Worm (Caenorhabditis elegans): ENCODE data around the gene srx-50.

The srx-50 gene

ce11 chrIV:7098509-7099065 is 40.8 kb downstream of the srx-50 start, which contains the start of gene ZC477.4 (continued):
- TF ChIP-seq tlp-1 (tag; optimal IDR thresholded peaks at IDR 0.05) = no peak
- no peak for TF ChIP-seq hlh-17 (GFP tag; optimal IDR thresholded peaks at IDR 0.05; ENCODE audit: borderline replicate concordance)
- TF ChIP-seq snu-23 (GFP tag; optimal IDR thresholded peaks at IDR 0.05) = peak; percentile 37
- no peak for TF ChIP-seq aha-1 (tag; optimal IDR thresholded peaks at IDR 0.05)
- TF ChIP-seq sptf-1 (tag; optimal IDR thresholded peaks at IDR 0.05) = no peak
- peak; percentile 32 for TF ChIP-seq nhr-20 (tag; optimal IDR thresholded peaks at IDR 0.05)
- TF ChIP-seq unc-30 (tag; optimal IDR thresholded peaks at IDR 0.05) = no peak
- no peak for TF ChIP-seq C34B4.2 (tag; optimal IDR thresholded peaks at IDR 0.05)
- TF ChIP-seq nhr-237 (tag; optimal IDR thresholded peaks at IDR 0.05) = no peak
- TF ChIP-seq ztf-4 (tag; optimal IDR thresholded peaks at IDR 0.05) = no peak
- no peak for TF ChIP-seq fos-1 (tag; optimal IDR thresholded peaks at IDR 0.05)
- no peak for TF ChIP-seq egl-13 (tag; optimal IDR thresholded peaks at IDR 0.05)
- TF ChIP-seq ceh-63 (GFP tag; optimal IDR thresholded peaks at IDR 0.05) = no peak
- TF ChIP-seq swsn-7 (tag; optimal IDR thresholded peaks at IDR 0.05) = no peak
- TF ChIP-seq egl-27 (tag; optimal IDR thresholded peaks at IDR 0.05) = no peak
- no peak for TF ChIP-seq pax-3 (tag; optimal IDR thresholded peaks at IDR 0.05)
- no peak for TF ChIP-seq nhr-76 (tag; optimal IDR thresholded peaks at IDR 0.05)
- TF ChIP-seq ceh-88 (GFP tag; IDR thresholded peaks at IDR 0.05) = no peak
- no peak for TF ChIP-seq C04F5.9 (tag; optimal IDR thresholded peaks at IDR 0.05)

- peak in 1 of 2 experiments; percentile 22 for TF ChIP-seq lsy-2 (tag; optimal IDR thresholded peaks at IDR 0.05)
- TF ChIP-seq snpc-4 (tag; optimal IDR thresholded peaks at IDR 0.05) = no peak
- peak; percentile 13 for TF ChIP-seq blmp-1 (tag; optimal IDR thresholded peaks at IDR 0.05)
- TF ChIP-seq ces-1 (GFP tag; optimal IDR thresholded peaks at IDR 0.05) = no peak
- TF ChIP-seq F16B12.6 (tag; optimal IDR thresholded peaks at IDR 0.05) = no peak
- peak; percentile 7 to 24 for TF ChIP-seq efl-1 (optimal IDR thresholded peaks at IDR 0.05)
- no peak for TF ChIP-seq efl-1 (GFP tag; optimal IDR thresholded peaks at IDR 0.05 in 1 of 2)
- TF ChIP-seq snu-23 (GFP tag; optimal IDR thresholded peaks at IDR 0.05) = peak; percentile 28
- no peak for TF ChIP-seq elt-3 (tag; optimal IDR thresholded peaks at IDR 0.05)
- no peak for TF ChIP-seq mep-1 (tag; optimal IDR thresholded peaks at IDR 0.05)
- TF ChIP-seq rnt-1 (tag; optimal IDR thresholded peaks at IDR 0.05) = peak; percentile 70
- TF ChIP-seq hlh-17 (GFP tag; optimal IDR thresholded peaks at IDR 0.05; ENCODE audit: borderline replicate concordance) = no peak
- TF ChIP-seq lin-13 (GFP tag; optimal IDR thresholded peaks at IDR 0.05) = no peak
- no peak for TF ChIP-seq jun-1 (tag; optimal IDR thresholded peaks at IDR 0.05)
- TF ChIP-seq ets-5 (GFP tag; IDR thresholded peaks at IDR 0.05) = no peak
- peak; percentile 3 for TF ChIP-seq skn-1 (tag; optimal IDR thresholded peaks at IDR 0.05)
- TF ChIP-seq tbx-2 (tag; optimal IDR thresholded peaks at IDR 0.05) = peak; percentile 15
- no peak for TF ChIP-seq grh-1 (GFP tag; IDR thresholded peaks at IDR 0.05)
- peak; percentile 13 for TF ChIP-seq lir-3 (tag; optimal IDR thresholded peaks at IDR 0.05; ENCODE audit: poor library complexity)
- TF ChIP-seq C16A3.4 (tag; optimal IDR thresholded peaks at IDR 0.05) = no peak
- peak; percentile 34 for TF ChIP-seq nhr-20 (tag; optimal IDR thresholded peaks at IDR 0.05)
- TF ChIP-seq egl-13 (tag; optimal IDR thresholded peaks at IDR 0.05) = no peak
- no peak for TF ChIP-seq fkh-10 (GFP tag; optimal IDR thresholded peaks at IDR 0.05)
- TF ChIP-seq unc-130 (tag; optimal IDR thresholded peaks at IDR 0.05) = peak; percentile 13
- TF ChIP-seq nhr-77 (tag; optimal IDR thresholded peaks at IDR 0.05) = peak; percentile 12
- peak; percentile 39 for TF ChIP-seq nhr-19 (GFP tag; conservative IDR thresholded peaks at IDR 0.05)
- no peak for TF ChIP-seq nhr-237 (tag; optimal IDR thresholded peaks at IDR 0.05)
- TF ChIP-seq ztf-4 (tag; optimal IDR thresholded peaks at IDR 0.05) = peak; percentile 11
- TF ChIP-seq zag-1 (tag; optimal IDR thresholded peaks at IDR 0.05) = no peak
- TF ChIP-seq alr-1 (tag; optimal IDR thresholded peaks at IDR 0.05; ENCODE audit: borderline replicate concordance) = no peak
- TF ChIP-seq lin-14 (GFP tag; optimal IDR thresholded peaks at IDR 0.05) = peak; percentile 65
- no peak for TF ChIP-seq fkh-8 (tag; optimal IDR thresholded peaks at IDR 0.05)
- TF ChIP-seq lin-39 (tag; optimal IDR thresholded peaks at IDR 0.05) = no peak
- no peak for TF ChIP-seq Y116A8C.19 (tag; optimal IDR thresholded peaks at IDR 0.05; ENCODE audit: borderline replicate concordance)
- no peak for TF ChIP-seq ama-1 (optimal IDR thresholded peaks at IDR 0.05)
- TF ChIP-seq hlh-4 (tag; optimal IDR thresholded peaks at IDR 0.05) = no peak
- TF ChIP-seq nhr-71 (tag; optimal IDR thresholded peaks at IDR 0.05) = peak; percentile 52
- no peak for TF ChIP-seq lin-35 (GFP tag; optimal IDR thresholded peaks at IDR 0.05)
- no peak for TF ChIP-seq mef-2 (tag; optimal IDR thresholded peaks at IDR 0.05)
Measured at ce11 chrIV:7099377-7099776, 41.6 kb downstream of the srx-50 start.

Data from whole organism, L1 larva.